Worm (Caenorhabditis elegans) whole organism, L1 larva: ENCODE data around the gene M04B2.4.
A peak's percentile ranks its signal among the peaks of the same experiment; 100 is the strongest.

Source experiments
- C04F5.9 ChIP-seq: sonication (generic microtip); optimal IDR thresholded peaks from 2 replicates; lab custom pipeline; 2016; ENCODE audit warnings: missing genetic modification characterization, missing compliant biosample characterization
- C16A3.4 ChIP-seq: fragments of 150-350 bp; optimal IDR thresholded peaks from 2 replicates; lab custom pipeline; 2014; ENCODE audit warnings: missing biosample characterization, missing genetic modification characterization
- F16B12.6 ChIP-seq: fragments of 150-350 bp; optimal IDR thresholded peaks from 2 replicates; lab custom pipeline; 2014; ENCODE audit warnings: missing biosample characterization, missing genetic modification characterization
- Y116A8C.19 ChIP-seq: sonication (generic microtip); optimal IDR thresholded peaks from 2 replicates; lab custom pipeline; 2016; ENCODE audit warnings: missing compliant biosample characterization, missing genetic modification characterization, borderline replicate concordance
- aly-2 ChIP-seq: fragments of 150-350 bp; optimal IDR thresholded peaks from 2 replicates; lab custom pipeline; 2014; ENCODE audit warnings: missing biosample characterization, missing genetic modification characterization
- ama-1 ChIP-seq: fragments of 150-350 bp; optimal IDR thresholded peaks from 2 replicates; lab custom pipeline; 2014
- blmp-1 ChIP-seq: fragments of 150-350 bp; optimal IDR thresholded peaks from 2 replicates; lab custom pipeline; 2014; ENCODE audit warnings: missing biosample characterization, missing genetic modification characterization
- ceh-63 ChIP-seq: fragments of 200-800 bp; sonication (Bioruptor generic); optimal IDR thresholded peaks from 2 replicates; lab custom pipeline; 2018; ENCODE audit warnings: mild to moderate bottlenecking, missing genetic modification characterization, missing compliant biosample characterization
- dpl-1 ChIP-seq, 3 experiments: fragments of 150-350 bp in 2 of 3; sonication (generic microtip) in 1 of 3; optimal IDR thresholded peaks; 2 replicates each; lab custom pipeline; 2014 to 2017; ENCODE audit warnings: missing biosample characterization in 3 of 3, missing genetic modification characterization in 3 of 3, missing genetic modification reagents in 3 of 3
- efl-1 ChIP-seq, 4 experiments: fragments of 150-350 bp; optimal IDR thresholded peaks in 3 of 4; peaks in 1 of 4; 1 replicate in 1 of 4; 2 replicates in 3 of 4; lab custom pipeline; 2014; ENCODE audit warnings: missing biosample characterization in 2 of 4, missing genetic modification characterization in 2 of 4, missing genetic modification reagents in 2 of 4
- efl-3 ChIP-seq: fragments of 200-800 bp; sonication (Bioruptor generic); optimal IDR thresholded peaks from 2 replicates; lab custom pipeline; 2018; ENCODE audit warnings: mild to moderate bottlenecking, missing genetic modification characterization, missing compliant biosample characterization
- egl-27 ChIP-seq, 2 experiments: fragments of 150-350 bp in 1 of 2; sonication (generic microtip); optimal IDR thresholded peaks; 3 replicates each; lab custom pipeline; 2017 to 2018; ENCODE audit warnings: missing biosample characterization in 2 of 2, missing genetic modification characterization in 2 of 2, missing genetic modification reagents in 2 of 2
- elt-3 ChIP-seq, 6 experiments: fragments of 150-350 bp in 1 of 6; sonication (generic microtip); optimal IDR thresholded peaks; 2 replicates each; lab custom pipeline; 2017 to 2018; ENCODE audit warnings: missing biosample characterization in 6 of 6, missing genetic modification characterization in 6 of 6, inconsistent platforms in 1 of 6
- fkh-4 ChIP-seq: sonication (generic microtip); optimal IDR thresholded peaks from 2 replicates; lab custom pipeline; 2016; ENCODE audit warnings: missing compliant biosample characterization, missing genetic modification characterization, borderline replicate concordance
- fkh-8 ChIP-seq: sonication (generic microtip); optimal IDR thresholded peaks from 2 replicates; lab custom pipeline; 2016; ENCODE audit warnings: mild to moderate bottlenecking, missing genetic modification characterization, missing compliant biosample characterization
- grh-1 ChIP-seq: fragments of 200-800 bp; sonication (Bioruptor generic); IDR thresholded peaks from 2 replicates; pipeline ENCODE4 v1.3.6; 2022; ENCODE audit warnings: missing genetic modification reagents, missing genetic modification characterization, missing compliant biosample characterization
- hlh-4 ChIP-seq: sonication (generic microtip); optimal IDR thresholded peaks from 2 replicates; lab custom pipeline; 2016; ENCODE audit warnings: mild to moderate bottlenecking, missing genetic modification characterization, missing compliant biosample characterization
- isw-1 ChIP-seq: fragments of 200-800 bp; sonication (Bioruptor generic); IDR thresholded peaks from 2 replicates; pipeline ENCODE4 v1.3.6; 2022; ENCODE audit warnings: missing genetic modification characterization, missing compliant biosample characterization
- lin-13 ChIP-seq: fragments of 150-350 bp; optimal IDR thresholded peaks from 2 replicates; lab custom pipeline; 2014; ENCODE audit warnings: missing biosample characterization, missing genetic modification reagents, missing genetic modification characterization
- lin-15B ChIP-seq: fragments of 150-350 bp; sonication (generic microtip); optimal IDR thresholded peaks from 3 replicates; lab custom pipeline; 2014; ENCODE audit warnings: missing biosample characterization, missing genetic modification characterization
- lin-39 ChIP-seq: fragments of 150-350 bp; optimal IDR thresholded peaks from 2 replicates; lab custom pipeline; 2014; ENCODE audit warnings: missing biosample characterization, missing genetic modification reagents, missing genetic modification characterization
- lir-3 ChIP-seq: sonication (generic microtip); optimal IDR thresholded peaks from 2 replicates; lab custom pipeline; 2016; ENCODE audit warnings: mild to moderate bottlenecking, missing genetic modification characterization, moderate library complexity, missing compliant biosample characterization; ENCODE audit not compliant: poor library complexity
- mab-9 ChIP-seq: fragments of 200-800 bp; sonication (Bioruptor generic); IDR thresholded peaks from 2 replicates; pipeline ENCODE4 v1.3.6; 2022; ENCODE audit warnings: missing genetic modification reagents, missing genetic modification characterization, missing compliant biosample characterization
- mdl-1 ChIP-seq, 2 experiments: fragments of 150-350 bp; optimal IDR thresholded peaks; 2 replicates each; lab custom pipeline; 2014 to 2017; ENCODE audit warnings: missing biosample characterization in 2 of 2, missing genetic modification characterization in 2 of 2, inconsistent platforms in 1 of 2
- nhr-12 ChIP-seq: sonication (generic microtip); optimal IDR thresholded peaks from 2 replicates; lab custom pipeline; 2017; ENCODE audit warnings: missing biosample characterization, missing genetic modification characterization
- nhr-47 ChIP-seq: sonication (generic microtip); optimal IDR thresholded peaks from 2 replicates; lab custom pipeline; 2016; ENCODE audit warnings: mild to moderate bottlenecking, missing genetic modification characterization, moderate library complexity, missing compliant biosample characterization
- nhr-71 ChIP-seq: sonication (generic microtip); optimal IDR thresholded peaks from 2 replicates; lab custom pipeline; 2016; ENCODE audit warnings: mild to moderate bottlenecking, missing genetic modification characterization, moderate library complexity, missing compliant biosample characterization
- nhr-85 ChIP-seq: sonication (generic microtip); peaks from one replicate; lab custom pipeline; 2016; ENCODE audit warnings: missing genetic modification characterization, inconsistent platforms, missing compliant biosample characterization
- pax-3 ChIP-seq: fragments of 200-800 bp; sonication (Bioruptor generic); optimal IDR thresholded peaks from 2 replicates; lab custom pipeline; 2018; ENCODE audit warnings: mild to moderate bottlenecking, missing genetic modification characterization, moderate library complexity, missing compliant biosample characterization
- skn-1 ChIP-seq: fragments of 150-350 bp; optimal IDR thresholded peaks from 2 replicates; lab custom pipeline; 2014; ENCODE audit warnings: missing biosample characterization, missing genetic modification characterization
- sptf-1 ChIP-seq: fragments of 150-350 bp; optimal IDR thresholded peaks from 2 replicates; lab custom pipeline; 2014; ENCODE audit warnings: missing biosample characterization, missing genetic modification characterization
- tbx-2 ChIP-seq: sonication (generic microtip); optimal IDR thresholded peaks from 2 replicates; lab custom pipeline; 2016; ENCODE audit warnings: missing genetic modification characterization, missing compliant biosample characterization
- xbp-1 ChIP-seq: sonication (generic microtip); optimal IDR thresholded peaks from 2 replicates; lab custom pipeline; 2016; ENCODE audit warnings: missing genetic modification characterization, missing compliant biosample characterization
- zag-1 ChIP-seq: fragments of 150-350 bp; optimal IDR thresholded peaks from 2 replicates; lab custom pipeline; 2014; ENCODE audit warnings: missing biosample characterization, missing genetic modification characterization
- zip-4 ChIP-seq: fragments of 200-800 bp; sonication (Bioruptor generic); optimal IDR thresholded peaks from 2 replicates; lab custom pipeline; 2018; ENCODE audit warnings: mild to moderate bottlenecking, missing genetic modification characterization, moderate library complexity, missing compliant biosample characterization

M04B2.4 gene

DNA sequence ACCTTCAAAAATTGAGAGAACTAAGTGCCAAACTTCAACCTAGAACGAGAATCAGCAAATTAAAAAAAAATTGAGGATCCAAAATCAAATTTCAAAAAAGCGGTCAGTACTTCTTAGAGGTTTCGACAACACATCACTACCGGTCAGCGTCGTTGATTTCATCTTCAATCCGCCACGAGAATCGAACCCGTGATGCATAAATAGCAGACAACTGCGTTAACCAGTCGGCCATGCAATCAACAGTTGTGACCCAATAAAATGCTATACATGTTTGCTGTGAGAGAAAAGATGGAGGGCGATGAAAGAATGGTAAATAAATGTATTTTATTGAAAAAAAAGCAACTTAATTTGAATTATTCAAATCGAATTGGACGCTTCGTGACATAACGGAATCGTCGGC, 28.9 kb upstream of the M04B2.4 start (continued):
- TF ChIP-seq fkh-4 (tag; lab: Kevin White, UChicago) (no peak), elt-3 (tag; optimal IDR thresholded peaks at IDR 0.05; lab: Kevin White, UChicago) (peak in 5 of 6 experiments; percentile 17 to 84 (median 58)), lin-15B (peak; percentile 20), C16A3.4 (tag; lab: Kevin White, UChicago) (peak; percentile 86), fkh-8 (tag; lab: Kevin White, UChicago) (peak; percentile 37), blmp-1 (tag; lab: Kevin White, UChicago) (peak; percentile 52), mdl-1 (tag; optimal IDR thresholded peaks at IDR 0.05; lab: Kevin White, UChicago) (peak in 1 of 2 experiments; percentile 89), lin-39 (tag; lab: Kevin White, UChicago) (peak; percentile 28), C04F5.9 (tag; lab: Kevin White, UChicago) (peak; percentile 89), xbp-1 (tag; lab: Kevin White, UChicago) (peak; percentile 76), grh-1 (no peak), lin-13 (GFP tag; lab: Kevin White, UChicago) (peak; percentile 55), skn-1 (tag; lab: Kevin White, UChicago) (peak; percentile 43), pax-3 (tag; lab: Kevin White, UChicago) (peak; percentile 20), hlh-4 (tag; lab: Kevin White, UChicago) (no peak), tbx-2 (tag; lab: Kevin White, UChicago) (peak; percentile 72), F16B12.6 (tag; lab: Kevin White, UChicago) (peak; percentile 28), efl-1 (optimal IDR thresholded peaks at IDR 0.05; lab: Kevin White, UChicago) (peak; percentile 61 to 74), efl-1 (GFP tag; optimal IDR thresholded peaks at IDR 0.05 in 1 of 2; lab: Kevin White, UChicago) (peak; percentile 60 to 97), Y116A8C.19 (tag; lab: Kevin White, UChicago) (no peak), zag-1 (tag; lab: Kevin White, UChicago) (no peak), lir-3 (tag; lab: Kevin White, UChicago) (peak; percentile 72), sptf-1 (no peak)

DNA sequence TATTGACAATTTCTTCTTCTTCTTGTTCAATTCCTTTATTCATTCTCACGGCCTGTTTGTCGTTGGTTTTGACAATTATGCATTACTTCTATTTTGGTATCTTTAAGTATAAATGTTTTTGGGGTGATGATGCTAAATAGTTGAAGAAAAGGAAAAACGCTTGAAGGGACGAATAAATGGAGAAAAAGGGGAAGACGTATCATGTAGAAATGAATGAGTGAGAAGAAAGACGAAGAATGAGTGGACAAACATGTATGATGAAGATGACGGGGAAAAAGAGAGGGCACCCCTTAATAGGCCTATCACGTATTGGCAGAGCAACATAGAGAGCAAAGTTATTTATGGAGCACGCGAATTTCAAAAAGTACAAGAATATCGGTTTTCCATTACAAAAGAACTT, 27.8 kb upstream of the M04B2.4 start, which contains the start of gene M04B2.7:
M04B2.7 (minus strand) TSS at position 101 of the 400 bp plus-strand sequence.
- no peak for TF ChIP-seq efl-1 (optimal IDR thresholded peaks at IDR 0.05; lab: Kevin White, UChicago)
- TF ChIP-seq efl-1 (GFP tag; optimal IDR thresholded peaks at IDR 0.05 in 1 of 2; lab: Kevin White, UChicago): peak in 1 of 2 experiments; percentile 29
- no peak for TF ChIP-seq nhr-12 (tag; lab: Kevin White, UChicago)
- TF ChIP-seq, all 84 proteins: peak for 1

ce11 chrIV:11527752-11528151, 6.9 kb upstream of the M04B2.4 start, which contains the start of gene M04B2.2:
M04B2.2 (plus strand) TSS chrIV:11528052.
- TF ChIP-seq ceh-63 (GFP tag; lab: Kevin White, UChicago): no peak
- no peak for TF ChIP-seq mab-9 (GFP tag; lab: Robert Waterston, UW)
- TF ChIP-seq ama-1 (lab: Kevin White, UChicago): peak; percentile 47
- TF ChIP-seq nhr-47 (tag; lab: Kevin White, UChicago): peak; percentile 20
- TF ChIP-seq zip-4: no peak
- peak; percentile 12 for TF ChIP-seq nhr-85 (tag; lab: Kevin White, UChicago)
- no peak for TF ChIP-seq isw-1
- TF ChIP-seq lin-39 (tag; lab: Kevin White, UChicago): peak; percentile 3
- TF ChIP-seq nhr-71: peak; percentile 7
- TF ChIP-seq efl-3 (GFP tag; lab: Kevin White, UChicago): no peak
- peak; percentile 7 for TF ChIP-seq lir-3 (tag; lab: Kevin White, UChicago)
- TF ChIP-seq F16B12.6 (tag; lab: Kevin White, UChicago): no peak
- peak; percentile 29 for TF ChIP-seq aly-2 (tag; lab: Kevin White, UChicago)
- TF ChIP-seq egl-27 (tag; optimal IDR thresholded peaks at IDR 0.05; lab: Kevin White, UChicago): no peak

ce11 chrIV:11526189-11526588, 5.4 kb upstream of the M04B2.4 start:
- TF ChIP-seq dpl-1 (GFP tag; optimal IDR thresholded peaks at IDR 0.05; lab: Kevin White, UChicago) (no peak), nhr-85 (tag; lab: Kevin White, UChicago) (peak; percentile 50)
